Fruit fly (Drosophila melanogaster) whole organism, embryonic: ENCODE measurements around the gene kud.
A peak's percentile ranks its signal among the peaks of the same experiment; 100 is the strongest.

Source experiments
- ATbp ChIP-seq: fragments of 200-800 bp; sonication (Bioruptor generic); optimal IDR thresholded peaks from 2 replicates; lab custom pipeline; 2017; ENCODE audit warnings: missing biosample characterization, mild to moderate bottlenecking, missing genetic modification characterization, missing genetic modification reagents
- Abd-B ChIP-seq: fragments of 200-800 bp; sonication (Bioruptor generic); optimal IDR thresholded peaks from 2 replicates; lab custom pipeline; 2018; ENCODE audit warnings: missing biosample characterization, mild to moderate bottlenecking, missing genetic modification characterization, moderate library complexity
- Bteb2 ChIP-seq: fragments of 200-800 bp; sonication (Bioruptor generic); optimal IDR thresholded peaks from 2 replicates; lab custom pipeline; 2016; ENCODE audit warnings: missing biosample characterization, missing genetic modification characterization
- CG1024 ChIP-seq: fragments of 200-800 bp; sonication (Bioruptor generic); IDR thresholded peaks from 2 replicates; pipeline ENCODE4 v1.3.6; 2022; ENCODE audit warnings: missing biosample characterization, missing genetic modification characterization
- CG10366 ChIP-seq: fragments of 200-800 bp; sonication (Bioruptor generic); IDR thresholded peaks from 2 replicates; pipeline ENCODE4 v1.3.6; 2022; ENCODE audit warnings: missing biosample characterization, missing genetic modification characterization
- CG11398 ChIP-seq: fragments of 200-800 bp; sonication (Bioruptor generic); optimal IDR thresholded peaks from 2 replicates; lab custom pipeline; 2016; ENCODE audit warnings: missing biosample characterization, missing genetic modification characterization
- CG11695 ChIP-seq: fragments of 200-800 bp; sonication (Bioruptor generic); IDR thresholded peaks from 3 replicates; pipeline ENCODE4 v1.3.6; 2022; ENCODE audit warnings: missing biosample characterization, missing genetic modification characterization
- CG12391 ChIP-seq: fragments of 200-800 bp; sonication (Bioruptor generic); optimal IDR thresholded peaks from 3 replicates; lab custom pipeline; 2018; ENCODE audit warnings: missing biosample characterization, mild to moderate bottlenecking, missing genetic modification characterization, moderate library complexity
- CG13123 ChIP-seq: fragments of 200-800 bp; sonication (Bioruptor generic); optimal IDR thresholded peaks from 2 replicates; lab custom pipeline; 2016; ENCODE audit warnings: missing biosample characterization, missing genetic modification characterization
- CG13296 ChIP-seq: fragments of 200-800 bp; sonication (Bioruptor generic); optimal IDR thresholded peaks from 3 replicates; lab custom pipeline; 2018; ENCODE audit warnings: missing biosample characterization, mild to moderate bottlenecking, missing genetic modification characterization
- CG13624 ChIP-seq: fragments of 200-800 bp; sonication (Bioruptor generic); optimal IDR thresholded peaks from 2 replicates; lab custom pipeline; 2016; ENCODE audit warnings: missing biosample characterization, missing genetic modification characterization
- CG14965 ChIP-seq: fragments of 200-800 bp; sonication (Bioruptor generic); optimal IDR thresholded peaks from 2 replicates; lab custom pipeline; 2016; ENCODE audit warnings: missing biosample characterization, missing genetic modification characterization, borderline replicate concordance
- CG15269 ChIP-seq: fragments of 200-800 bp; sonication (Bioruptor generic); optimal IDR thresholded peaks from 2 replicates; lab custom pipeline; 2018; ENCODE audit warnings: missing biosample characterization, mild to moderate bottlenecking, missing genetic modification characterization, moderate library complexity
- CG1647 ChIP-seq: fragments of 200-800 bp; sonication (Bioruptor generic); optimal IDR thresholded peaks from 3 replicates; lab custom pipeline; 2016; ENCODE audit warnings: missing biosample characterization, missing genetic modification characterization
- CG2712 ChIP-seq: fragments of 200-800 bp; optimal IDR thresholded peaks from 3 replicates; lab custom pipeline; 2019; ENCODE audit warnings: missing biosample characterization, mild to moderate bottlenecking, missing genetic modification characterization, moderate library complexity
- CG2889 ChIP-seq: fragments of 200-800 bp; sonication (Bioruptor generic); IDR thresholded peaks from 3 replicates; pipeline ENCODE4 v1.3.6; 2022; ENCODE audit warnings: missing biosample characterization, missing genetic modification characterization
- CG3065 ChIP-seq: fragments of 200-800 bp; sonication (Bioruptor generic); optimal IDR thresholded peaks from 2 replicates; lab custom pipeline; 2016; ENCODE audit warnings: missing biosample characterization, missing genetic modification characterization
- CG32772 ChIP-seq: fragments of 200-800 bp; sonication (Bioruptor generic); IDR thresholded peaks from 2 replicates; pipeline ENCODE4 v1.3.6; 2022; ENCODE audit warnings: missing biosample characterization, missing genetic modification characterization
- CG3407 ChIP-seq: fragments of 200-800 bp; sonication (Bioruptor generic); optimal IDR thresholded peaks from 2 replicates; lab custom pipeline; 2018; ENCODE audit warnings: missing biosample characterization, mild to moderate bottlenecking, missing genetic modification characterization
- CG4424 ChIP-seq: fragments of 200-800 bp; sonication (Bioruptor generic); optimal IDR thresholded peaks from 3 replicates; lab custom pipeline; 2016; ENCODE audit warnings: missing biosample characterization, missing genetic modification characterization
- CG7928 ChIP-seq: fragments of 200-800 bp; sonication (Bioruptor generic); optimal IDR thresholded peaks from 2 replicates; lab custom pipeline; 2017; ENCODE audit warnings: missing biosample characterization, mild to moderate bottlenecking, missing genetic modification characterization
- CG8765 ChIP-seq: fragments of 200-800 bp; sonication (Bioruptor generic); IDR thresholded peaks from 2 replicates; pipeline ENCODE4 v1.3.6; 2022; ENCODE audit warnings: missing biosample characterization, missing genetic modification characterization
- CG9817 ChIP-seq: fragments of 200-800 bp; sonication (Bioruptor generic); optimal IDR thresholded peaks from 2 replicates; lab custom pipeline; 2018; ENCODE audit warnings: missing biosample characterization, mild to moderate bottlenecking, missing genetic modification characterization, moderate library complexity
- Dek ChIP-seq: fragments of 200-800 bp; sonication (Bioruptor generic); optimal IDR thresholded peaks from 3 replicates; lab custom pipeline; 2019; ENCODE audit warnings: missing biosample characterization, mild to moderate bottlenecking, missing genetic modification characterization, moderate library complexity
- HLH3B ChIP-seq: fragments of 200-800 bp; sonication (Bioruptor generic); IDR thresholded peaks from 2 replicates; pipeline ENCODE4 v1.3.6; 2022; ENCODE audit warnings: missing biosample characterization, missing genetic modification characterization
- MBD-R2 ChIP-seq: fragments of 200-800 bp; sonication (Bioruptor generic); IDR thresholded peaks from 2 replicates; pipeline ENCODE4 v1.3.6; 2022; ENCODE audit warnings: missing biosample characterization, missing genetic modification characterization
- NK7.1 ChIP-seq: fragments of 200-800 bp; sonication (Bioruptor generic); optimal IDR thresholded peaks from 3 replicates; lab custom pipeline; 2016; ENCODE audit warnings: missing biosample characterization, missing genetic modification characterization
- Oli ChIP-seq: fragments of 200-800 bp; sonication (Bioruptor generic); optimal IDR thresholded peaks from 2 replicates; lab custom pipeline; 2018; ENCODE audit warnings: missing biosample characterization, mild to moderate bottlenecking, missing genetic modification characterization, moderate library complexity
- Pdp1 ChIP-seq, 2 experiments: fragments of 200-800 bp; sonication (Bioruptor generic); optimal IDR thresholded peaks; 3 replicates each; lab custom pipeline; 2016; ENCODE audit warnings: missing biosample characterization in 2 of 2, missing genetic modification characterization in 2 of 2, mild to moderate bottlenecking in 1 of 2, moderate library complexity in 1 of 2
- Ptx1 ChIP-seq: fragments of 200-800 bp; sonication (Bioruptor generic); IDR thresholded peaks from 2 replicates; pipeline ENCODE4 v1.3.6; 2022; ENCODE audit warnings: missing biosample characterization, missing genetic modification characterization
- Side ChIP-seq: fragments of 200-800 bp; sonication (Bioruptor generic); optimal IDR thresholded peaks from 2 replicates; lab custom pipeline; 2016; ENCODE audit warnings: missing biosample characterization, missing genetic modification characterization
- Sry-β ChIP-seq: fragments of 200-800 bp; sonication (Bioruptor generic); optimal IDR thresholded peaks from 2 replicates; lab custom pipeline; 2018; ENCODE audit warnings: missing biosample characterization, mild to moderate bottlenecking, missing genetic modification characterization, moderate library complexity
- Ssrp ChIP-seq: fragments of 200-800 bp; sonication (Bioruptor generic); optimal IDR thresholded peaks from 2 replicates; lab custom pipeline; 2018; ENCODE audit warnings: missing biosample characterization, mild to moderate bottlenecking, missing genetic modification characterization, moderate library complexity
- TFAM ChIP-seq: fragments of 200-800 bp; sonication (Bioruptor generic); optimal IDR thresholded peaks from 2 replicates; lab custom pipeline; 2017; ENCODE audit warnings: missing biosample characterization, missing genetic modification characterization, inconsistent platforms
- Xrp1 ChIP-seq: fragments of 200-800 bp; sonication (Bioruptor generic); IDR thresholded peaks from 2 replicates; pipeline ENCODE4 v1.3.6; 2022; ENCODE audit warnings: missing biosample characterization, missing genetic modification characterization
- cato ChIP-seq: fragments of 200-800 bp; sonication (Bioruptor generic); optimal IDR thresholded peaks from 2 replicates; lab custom pipeline; 2016; ENCODE audit warnings: missing biosample characterization, missing genetic modification characterization, borderline replicate concordance
- chm ChIP-seq: fragments of 200-800 bp; sonication (Bioruptor generic); IDR thresholded peaks from 2 replicates; pipeline ENCODE4 v1.3.6; 2022; ENCODE audit warnings: missing biosample characterization, missing genetic modification characterization
- gce ChIP-seq: fragments of 200-800 bp; sonication (Bioruptor generic); IDR thresholded peaks from 3 replicates; pipeline ENCODE4 v1.3.6; 2022; ENCODE audit warnings: missing biosample characterization, missing genetic modification characterization
- hb ChIP-seq: fragments of 200-800 bp; sonication (Bioruptor generic); IDR thresholded peaks from 3 replicates; pipeline ENCODE4 v1.3.6; 2022; ENCODE audit warnings: missing biosample characterization, missing genetic modification characterization; ENCODE audit not compliant: partially characterized antibody
- hkb ChIP-seq, 2 experiments: fragments of 200-800 bp in 1 of 2; fragments of >200 bp in 1 of 2; sonication (Bioruptor generic) in 1 of 2; IDR thresholded peaks in 1 of 2; optimal IDR thresholded peaks in 1 of 2; 2 replicates each; pipeline versions ENCODE4 v1.3.6 to Lab custom; 2017 to 2022; ENCODE audit warnings: missing biosample characterization in 1 of 2, missing genetic modification characterization in 1 of 2
- inv ChIP-seq: fragments of 200-800 bp; sonication (Bioruptor generic); IDR thresholded peaks from 2 replicates; pipeline ENCODE4 v1.3.6; 2022; ENCODE audit warnings: missing biosample characterization, missing genetic modification characterization; ENCODE audit not compliant: partially characterized antibody
- klu ChIP-seq: fragments of 200-800 bp; sonication (Bioruptor generic); IDR thresholded peaks from 2 replicates; pipeline ENCODE4 v1.3.6; 2022; ENCODE audit warnings: missing biosample characterization, missing genetic modification characterization
- nerfin-2 ChIP-seq: fragments of 200-800 bp; sonication (Bioruptor generic); IDR thresholded peaks from 2 replicates; pipeline ENCODE4 v1.3.6; 2022; ENCODE audit warnings: missing biosample characterization, missing genetic modification characterization; ENCODE audit not compliant: partially characterized antibody
- onecut ChIP-seq: fragments of 200-800 bp; sonication (Bioruptor generic); IDR thresholded peaks from 2 replicates; pipeline ENCODE4 v1.3.6; 2022; ENCODE audit warnings: missing biosample characterization, missing genetic modification characterization
- ro ChIP-seq: fragments of 200-800 bp; sonication (Bioruptor generic); IDR thresholded peaks from 2 replicates; pipeline ENCODE4 v1.3.6; 2022; ENCODE audit warnings: missing biosample characterization, missing genetic modification characterization
- sens-2 ChIP-seq: fragments of 200-800 bp; sonication (Bioruptor generic); IDR thresholded peaks from 2 replicates; pipeline ENCODE4 v1.3.6; 2022; ENCODE audit warnings: missing biosample characterization, missing genetic modification characterization
- shn ChIP-seq: fragments of 200-800 bp; sonication (Bioruptor generic); optimal IDR thresholded peaks from 3 replicates; lab custom pipeline; 2016; ENCODE audit warnings: missing biosample characterization, missing genetic modification characterization
- sna ChIP-seq: fragments of 200-800 bp; sonication (Bioruptor generic); IDR thresholded peaks from 2 replicates; pipeline ENCODE4 v1.3.6; 2022; ENCODE audit warnings: missing biosample characterization, missing genetic modification characterization; ENCODE audit not compliant: partially characterized antibody
- vnd ChIP-seq: fragments of 200-800 bp; sonication (Bioruptor generic); IDR thresholded peaks from 3 replicates; pipeline ENCODE4 v1.3.6; 2022; ENCODE audit warnings: missing biosample characterization, missing genetic modification characterization; ENCODE audit not compliant: partially characterized antibody

kud gene

dm6 chr3L:16844920-16845573 is at the start of gene kud, which contains the start of gene Zcchc7 (continued):
- no peak for TF ChIP-seq CG11398 (GFP tag; lab: Kevin White, UChicago)
- no peak for TF ChIP-seq CG1024 (GFP tag; lab: Robert Waterston, UW)
- TF ChIP-seq Abd-B (GFP tag; lab: Kevin White, UChicago): peak; percentile 47
- no peak for TF ChIP-seq NK7.1 (GFP tag; lab: Kevin White, UChicago)
- peak; percentile 25 for TF ChIP-seq CG1647
- peak; percentile 52 for TF ChIP-seq CG4424
- TF ChIP-seq inv (GFP tag; lab: Robert Waterston, UW): no peak
- TF ChIP-seq Pdp1 (GFP tag; optimal IDR thresholded peaks at IDR 0.05; lab: Kevin White, UChicago): peak in 1 of 2 experiments; percentile 52
- TF ChIP-seq HLH3B (GFP tag; lab: Robert Waterston, UW): no peak
- peak; percentile 10; the same call in 1 of the 2 replicates for TF ChIP-seq sens-2 (GFP tag; lab: Robert Waterston, UW)
- TF ChIP-seq CG13123 (GFP tag; lab: Kevin White, UChicago): peak; percentile 2
- TF ChIP-seq nerfin-2 (GFP tag; lab: Robert Waterston, UW): peak; percentile 44; the same call in 1 of the 2 replicates
- TF ChIP-seq CG10366 (GFP tag; lab: Robert Waterston, UW): peak; percentile 24; the same call in 1 of the 2 replicates
- TF ChIP-seq sna (GFP tag; lab: Robert Waterston, UW): peak; percentile 18; the same call in 1 of the 2 replicates
- TF ChIP-seq CG3065 (GFP tag; lab: Kevin White, UChicago): no peak
- peak; percentile 39; the same call in 1 of the 2 replicates for TF ChIP-seq MBD-R2
- no peak for TF ChIP-seq CG32772 (GFP tag; lab: Robert Waterston, UW)
- no peak for TF ChIP-seq onecut
- TF ChIP-seq CG9817 (tag; lab: Kevin White, UChicago): peak; percentile 75
- TF ChIP-seq gce (GFP tag; lab: Robert Waterston, UW): no peak
- TF ChIP-seq CG14965 (GFP tag; lab: Kevin White, UChicago): no peak
- TF ChIP-seq CG13624 (GFP tag; lab: Kevin White, UChicago): peak; percentile 56
- peak; percentile 22 for TF ChIP-seq CG7928 (GFP tag; lab: Kevin White, UChicago)
- TF ChIP-seq hkb (optimal IDR thresholded peaks at IDR 0.05; lab: Kevin White, UChicago): peak; percentile 34
- TF ChIP-seq hkb (GFP tag; IDR thresholded peaks at IDR 0.05; lab: Robert Waterston, UW): no peak
- TF ChIP-seq CG2712 (tag; lab: Kevin White, UChicago): peak; percentile 71
- no peak for TF ChIP-seq Xrp1 (GFP tag; lab: Robert Waterston, UW)
- no peak for TF ChIP-seq ro (GFP tag; lab: Robert Waterston, UW)
- TF ChIP-seq CG13296 (GFP tag; lab: Kevin White, UChicago): no peak
- TF ChIP-seq chm (GFP tag; lab: Robert Waterston, UW): no peak
- TF ChIP-seq Ptx1 (GFP tag; lab: Robert Waterston, UW): peak; percentile 34
- no peak for TF ChIP-seq hb (GFP tag; lab: Robert Waterston, UW)
- TF ChIP-seq klu (GFP tag; lab: Robert Waterston, UW): no peak
- peak; percentile 30 for TF ChIP-seq Oli (tag; lab: Kevin White, UChicago)
- TF ChIP-seq cato: peak; percentile 30
- peak; percentile 19 for TF ChIP-seq shn (GFP tag; lab: Kevin White, UChicago)
- no peak for TF ChIP-seq CG2889 (GFP tag; lab: Robert Waterston, UW)
- peak; percentile 83 for TF ChIP-seq CG12391
- no peak for TF ChIP-seq CG11695 (GFP tag; lab: Robert Waterston, UW)
- TF ChIP-seq Sry-β (GFP tag; lab: Kevin White, UChicago): peak; percentile 82
- TF ChIP-seq ATbp: no peak
- TF ChIP-seq Side (GFP tag; lab: Kevin White, UChicago): peak; percentile 22
- peak; percentile 45 for TF ChIP-seq Ssrp
- no peak for TF ChIP-seq CG3407 (GFP tag; lab: Kevin White, UChicago)
- TF ChIP-seq CG15269 (tag; lab: Kevin White, UChicago): no peak
- TF ChIP-seq vnd: peak; percentile 31; the same call in 1 of the 3 replicates
- peak; percentile 54 for TF ChIP-seq Bteb2 (GFP tag; lab: Kevin White, UChicago)
- TF ChIP-seq Dek (tag; lab: Kevin White, UChicago): peak; percentile 66
- TF ChIP-seq CG8765 (GFP tag; lab: Robert Waterston, UW): no peak
- TF ChIP-seq TFAM (GFP tag; lab: Kevin White, UChicago): no peak
